Fruit fly (Drosophila melanogaster): ENCODE data around the gene Ubr1.
A peak's percentile ranks its signal among the peaks of the same experiment; 100 is the strongest.

Gene Ubr1

DNA sequence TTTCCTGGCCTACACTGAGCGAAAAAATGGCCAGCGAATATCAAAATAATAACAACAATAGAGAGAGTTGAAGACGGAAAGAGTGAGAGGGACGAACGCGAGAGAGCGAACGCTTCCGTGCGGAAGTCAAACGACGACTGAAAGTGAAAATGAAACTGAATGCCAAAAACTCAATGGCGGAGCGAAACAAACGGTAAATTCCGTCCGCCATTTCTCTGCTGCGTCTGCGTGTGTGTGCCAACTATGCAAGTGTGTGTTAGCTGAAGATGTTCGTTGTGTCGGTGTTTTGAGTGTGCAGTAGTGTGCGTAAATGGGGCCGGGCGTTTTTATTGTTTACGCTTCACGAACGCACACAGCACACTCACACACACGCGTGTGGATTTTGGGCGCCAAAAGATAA, 18.4 kb upstream of the Ubr1 start (continued):
- no peak for TF ChIP-seq trh (GFP tag; optimal IDR thresholded peaks at IDR 0.05)

DNA sequence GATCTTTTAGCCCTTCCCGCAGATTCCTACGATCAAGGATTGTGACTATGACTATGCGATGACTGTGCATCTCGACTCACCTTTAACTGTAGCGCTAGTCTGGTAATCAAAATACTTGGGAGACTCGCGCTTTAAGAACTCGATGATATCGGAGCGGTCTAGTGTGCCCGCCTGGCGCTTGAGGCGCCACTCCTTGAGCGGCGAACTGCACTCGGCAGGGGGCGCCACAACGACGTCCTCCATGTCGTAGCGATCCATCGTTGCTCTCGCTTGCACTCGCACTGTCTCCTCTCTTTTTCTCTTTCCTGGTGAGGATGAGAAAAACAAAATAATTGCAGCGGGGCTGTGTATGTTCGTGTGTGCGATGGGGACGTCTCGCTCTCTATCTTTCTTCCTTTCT, 1.1 kb downstream of the Ubr1 start:
- TF ChIP-seq CG18764 (GFP tag; optimal IDR thresholded peaks at IDR 0.05) (no peak), sc (optimal IDR thresholded peaks at IDR 0.05) (no peak), sc (GFP tag; optimal IDR thresholded peaks at IDR 0.05) (peak; percentile 21), CG10321 (GFP tag; IDR thresholded peaks at IDR 0.05) (no peak), CG16815 (GFP tag; optimal IDR thresholded peaks at IDR 0.05) (peak; percentile 57), Atf6 (GFP tag; IDR thresholded peaks at IDR 0.05) (no peak), nom (GFP tag; optimal IDR thresholded peaks at IDR 0.05) (peak; percentile 59), CG7271 (tag; optimal IDR thresholded peaks at IDR 0.05) (no peak), CG18599 (GFP tag; optimal IDR thresholded peaks at IDR 0.05) (no peak), CG8290 (GFP tag; optimal IDR thresholded peaks at IDR 0.05) (peak; percentile 58), CG8290 (tag; optimal IDR thresholded peaks at IDR 0.05) (peak in 1 of 2 experiments; percentile 73), ara (GFP tag; IDR thresholded peaks at IDR 0.05) (peak; percentile 65; the same call in 1 of the 2 replicates), CG6654 (GFP tag; optimal IDR thresholded peaks at IDR 0.05) (no peak), CG7357 (GFP tag; IDR thresholded peaks at IDR 0.05) (0 out of 3 replicates have a peak, but pooled peaks have one; percentile 18), kni (GFP tag; optimal IDR thresholded peaks at IDR 0.05) (no peak), caup (GFP tag; optimal IDR thresholded peaks at IDR 0.05; ENCODE audit: severe bottlenecking) (no peak), unc-4 (GFP tag; IDR thresholded peaks at IDR 0.05; ENCODE audit: partially characterized antibody) (no peak), CG2202 (tag; optimal IDR thresholded peaks at IDR 0.05) (no peak), bigmax (GFP tag; optimal IDR thresholded peaks at IDR 0.05) (no peak), btn (GFP tag; optimal IDR thresholded peaks at IDR 0.05) (peak; percentile 50), CG5180 (GFP tag; optimal IDR thresholded peaks at IDR 0.05) (peak; percentile 22), CG6175 (GFP tag; IDR thresholded peaks at IDR 0.05) (no peak), CG10959 (GFP tag; IDR thresholded peaks at IDR 0.05) (peak; percentile 86), CG12299 (tag; optimal IDR thresholded peaks at IDR 0.05) (no peak), zen2 (GFP tag; IDR thresholded peaks at IDR 0.05; ENCODE audit: partially characterized antibody) (no peak), sim (GFP tag; IDR thresholded peaks at IDR 0.05) (peak; percentile 37; the same call in 1 of the 2 replicates), oc (tag; optimal IDR thresholded peaks at IDR 0.05) (no peak), ewg (GFP tag; optimal IDR thresholded peaks at IDR 0.05) (no peak), CG17568 (GFP tag; optimal IDR thresholded peaks at IDR 0.05) (no peak), CG7987 (GFP tag; optimal IDR thresholded peaks at IDR 0.05) (no peak), ap (GFP tag; IDR thresholded peaks at IDR 0.05) (no peak), NK7.1 (GFP tag; optimal IDR thresholded peaks at IDR 0.05) (no peak), CrebB (tag; optimal IDR thresholded peaks at IDR 0.05) (no peak), dan (GFP tag; IDR thresholded peaks at IDR 0.05) (no peak; the same call in 1 of the 2 replicates), fd3F (GFP tag; optimal IDR thresholded peaks at IDR 0.05) (no peak), hbn (GFP tag; IDR thresholded peaks at IDR 0.05; ENCODE audit: partially characterized antibody) (no peak), NC2α (GFP tag; optimal IDR thresholded peaks at IDR 0.05) (no peak), nau (GFP tag; optimal IDR thresholded peaks at IDR 0.05) (no peak), bab2 (GFP tag; optimal IDR thresholded peaks at IDR 0.05) (peak; percentile 5), klu (GFP tag; IDR thresholded peaks at IDR 0.05) (no peak), Dp (GFP tag; optimal IDR thresholded peaks at IDR 0.05) (no peak), her (GFP tag; optimal IDR thresholded peaks at IDR 0.05) (peak; percentile 38), gfzf (GFP tag; optimal IDR thresholded peaks at IDR 0.05) (no peak), toy (GFP tag; IDR thresholded peaks at IDR 0.05) (no peak), chm (GFP tag; IDR thresholded peaks at IDR 0.05) (no peak), CG4820 (GFP tag; optimal IDR thresholded peaks at IDR 0.05) (peak; percentile 9), Antp (GFP tag; optimal IDR thresholded peaks at IDR 0.05) (peak; percentile 47), bsh (GFP tag; optimal IDR thresholded peaks at IDR 0.05) (peak in 1 of 2 experiments; percentile 43)

Data from whole organism, embryonic.